Worm (Caenorhabditis elegans) whole organism, L1 larva: ENCODE measurements around the gene F53F1.6.
A peak's percentile ranks its signal among the peaks of the same experiment; 100 is the strongest.

Experiments used
- C04F5.9 ChIP-seq: sonication (generic microtip); optimal IDR thresholded peaks from 2 replicates; lab custom pipeline; 2016; ENCODE audit warnings: missing genetic modification characterization, missing compliant biosample characterization
- C34B4.2 ChIP-seq: sonication (generic microtip); optimal IDR thresholded peaks from 2 replicates; lab custom pipeline; 2017; ENCODE audit warnings: mild to moderate bottlenecking, missing genetic modification characterization, missing compliant biosample characterization
- F16B12.6 ChIP-seq: fragments of 150-350 bp; optimal IDR thresholded peaks from 2 replicates; lab custom pipeline; 2014; ENCODE audit warnings: missing biosample characterization, missing genetic modification characterization
- Y116A8C.19 ChIP-seq: sonication (generic microtip); optimal IDR thresholded peaks from 2 replicates; lab custom pipeline; 2016; ENCODE audit warnings: missing compliant biosample characterization, missing genetic modification characterization, borderline replicate concordance
- aha-1 ChIP-seq: fragments of 150-350 bp; optimal IDR thresholded peaks from 2 replicates; lab custom pipeline; 2014; ENCODE audit warnings: missing biosample characterization, missing genetic modification characterization
- blmp-1 ChIP-seq: fragments of 150-350 bp; optimal IDR thresholded peaks from 2 replicates; lab custom pipeline; 2014; ENCODE audit warnings: missing biosample characterization, missing genetic modification characterization
- ceh-63 ChIP-seq: fragments of 200-800 bp; sonication (Bioruptor generic); optimal IDR thresholded peaks from 2 replicates; lab custom pipeline; 2018; ENCODE audit warnings: mild to moderate bottlenecking, missing genetic modification characterization, missing compliant biosample characterization
- ceh-8 ChIP-seq: fragments of 200-800 bp; sonication (Bioruptor generic); optimal IDR thresholded peaks from 2 replicates; lab custom pipeline; 2018; ENCODE audit warnings: mild to moderate bottlenecking, missing genetic modification characterization, moderate library complexity, missing compliant biosample characterization
- ceh-90 ChIP-seq: sonication (generic microtip); optimal IDR thresholded peaks from 2 replicates; lab custom pipeline; 2016; ENCODE audit warnings: missing genetic modification characterization, missing compliant biosample characterization
- ces-1 ChIP-seq: fragments of 150-350 bp; optimal IDR thresholded peaks from 2 replicates; lab custom pipeline; 2014; ENCODE audit warnings: missing biosample characterization, missing genetic modification reagents, missing genetic modification characterization
- dpl-1 ChIP-seq, 3 experiments: fragments of 150-350 bp in 2 of 3; sonication (generic microtip) in 1 of 3; optimal IDR thresholded peaks; 2 replicates each; lab custom pipeline; 2014 to 2017; ENCODE audit warnings: missing biosample characterization in 3 of 3, missing genetic modification characterization in 3 of 3, missing genetic modification reagents in 3 of 3
- dsc-1 ChIP-seq: sonication (generic microtip); optimal IDR thresholded peaks from 2 replicates; lab custom pipeline; 2016; ENCODE audit warnings: mild to moderate bottlenecking, missing genetic modification characterization, missing compliant biosample characterization
- efl-1 ChIP-seq, 4 experiments: fragments of 150-350 bp; optimal IDR thresholded peaks in 3 of 4; peaks in 1 of 4; 1 replicate in 1 of 4; 2 replicates in 3 of 4; lab custom pipeline; 2014; ENCODE audit warnings: missing biosample characterization in 2 of 4, missing genetic modification characterization in 2 of 4, missing genetic modification reagents in 2 of 4
- efl-3 ChIP-seq: fragments of 200-800 bp; sonication (Bioruptor generic); optimal IDR thresholded peaks from 2 replicates; lab custom pipeline; 2018; ENCODE audit warnings: mild to moderate bottlenecking, missing genetic modification characterization, missing compliant biosample characterization
- elt-3 ChIP-seq, 6 experiments: fragments of 150-350 bp in 1 of 6; sonication (generic microtip); optimal IDR thresholded peaks; 2 replicates each; lab custom pipeline; 2017 to 2018; ENCODE audit warnings: missing biosample characterization in 6 of 6, missing genetic modification characterization in 6 of 6, inconsistent platforms in 1 of 6
- ets-5 ChIP-seq: fragments of 200-800 bp; sonication (Bioruptor generic); IDR thresholded peaks from 2 replicates; pipeline ENCODE4 v1.3.6; 2022; ENCODE audit warnings: missing genetic modification characterization, missing compliant biosample characterization
- fkh-10 ChIP-seq: sonication (generic microtip); optimal IDR thresholded peaks from 2 replicates; lab custom pipeline; 2017; ENCODE audit warnings: missing biosample characterization, missing genetic modification reagents, missing genetic modification characterization
- fos-1 ChIP-seq: fragments of 150-350 bp; optimal IDR thresholded peaks from 2 replicates; lab custom pipeline; 2014; ENCODE audit warnings: missing biosample characterization, missing genetic modification characterization
- grh-1 ChIP-seq: fragments of 200-800 bp; sonication (Bioruptor generic); IDR thresholded peaks from 2 replicates; pipeline ENCODE4 v1.3.6; 2022; ENCODE audit warnings: missing genetic modification reagents, missing genetic modification characterization, missing compliant biosample characterization
- hlh-17 ChIP-seq: fragments of 200-800 bp; sonication (Bioruptor generic); optimal IDR thresholded peaks from 2 replicates; lab custom pipeline; 2018; ENCODE audit warnings: missing genetic modification characterization, mild to moderate bottlenecking, missing compliant biosample characterization, moderate library complexity, borderline replicate concordance
- hlh-4 ChIP-seq: sonication (generic microtip); optimal IDR thresholded peaks from 2 replicates; lab custom pipeline; 2016; ENCODE audit warnings: mild to moderate bottlenecking, missing genetic modification characterization, missing compliant biosample characterization
- hpl-2 ChIP-seq: fragments of 150-350 bp; optimal IDR thresholded peaks from 2 replicates; lab custom pipeline; 2014; ENCODE audit warnings: missing biosample characterization, missing genetic modification reagents, missing genetic modification characterization
- jun-1 ChIP-seq: fragments of 150-350 bp; optimal IDR thresholded peaks from 2 replicates; lab custom pipeline; 2014; ENCODE audit warnings: missing biosample characterization, missing genetic modification reagents, missing genetic modification characterization
- lin-14 ChIP-seq: fragments of 200-800 bp; sonication (Bioruptor generic); optimal IDR thresholded peaks from 2 replicates; lab custom pipeline; 2018; ENCODE audit warnings: mild to moderate bottlenecking, missing genetic modification characterization, moderate library complexity, missing compliant biosample characterization
- lin-15B ChIP-seq: fragments of 150-350 bp; sonication (generic microtip); optimal IDR thresholded peaks from 3 replicates; lab custom pipeline; 2014; ENCODE audit warnings: missing biosample characterization, missing genetic modification characterization
- lin-35 ChIP-seq, 2 experiments: fragments of 150-350 bp; optimal IDR thresholded peaks; 2 replicates each; lab custom pipeline; 2014; ENCODE audit warnings: missing biosample characterization in 2 of 2, missing genetic modification characterization in 2 of 2, missing genetic modification reagents in 2 of 2
- lir-3 ChIP-seq: sonication (generic microtip); optimal IDR thresholded peaks from 2 replicates; lab custom pipeline; 2016; ENCODE audit warnings: mild to moderate bottlenecking, missing genetic modification characterization, moderate library complexity, missing compliant biosample characterization; ENCODE audit not compliant: poor library complexity
- lsy-2 ChIP-seq, 2 experiments: fragments of 150-350 bp; optimal IDR thresholded peaks; 2 replicates each; lab custom pipeline; 2014; ENCODE audit warnings: missing biosample characterization in 2 of 2, missing genetic modification characterization in 2 of 2
- mdl-1 ChIP-seq, 2 experiments: fragments of 150-350 bp; optimal IDR thresholded peaks; 2 replicates each; lab custom pipeline; 2014 to 2017; ENCODE audit warnings: missing biosample characterization in 2 of 2, missing genetic modification characterization in 2 of 2, inconsistent platforms in 1 of 2
- mef-2 ChIP-seq: fragments of 150-350 bp; optimal IDR thresholded peaks from 2 replicates; lab custom pipeline; 2014; ENCODE audit warnings: missing biosample characterization, missing genetic modification characterization
- mep-1 ChIP-seq: fragments of 150-350 bp; optimal IDR thresholded peaks from 2 replicates; lab custom pipeline; 2014; ENCODE audit warnings: missing biosample characterization, missing genetic modification characterization
- nhr-12 ChIP-seq: sonication (generic microtip); optimal IDR thresholded peaks from 2 replicates; lab custom pipeline; 2017; ENCODE audit warnings: missing biosample characterization, missing genetic modification characterization
- nhr-19 ChIP-seq: fragments of 200-800 bp; sonication (Bioruptor generic); conservative IDR thresholded peaks from 2 replicates; pipeline ENCODE4 v1.3.6; 2022; ENCODE audit warnings: missing genetic modification characterization, missing compliant biosample characterization
- nhr-20 ChIP-seq: sonication (generic microtip); optimal IDR thresholded peaks from 2 replicates; lab custom pipeline; 2016; ENCODE audit warnings: mild to moderate bottlenecking, missing genetic modification characterization, missing compliant biosample characterization
- nhr-28 ChIP-seq: fragments of 150-350 bp; optimal IDR thresholded peaks from 2 replicates; lab custom pipeline; 2014; ENCODE audit warnings: missing biosample characterization, missing genetic modification characterization
- nhr-47 ChIP-seq: sonication (generic microtip); optimal IDR thresholded peaks from 2 replicates; lab custom pipeline; 2016; ENCODE audit warnings: mild to moderate bottlenecking, missing genetic modification characterization, moderate library complexity, missing compliant biosample characterization
- nhr-71 ChIP-seq: sonication (generic microtip); optimal IDR thresholded peaks from 2 replicates; lab custom pipeline; 2016; ENCODE audit warnings: mild to moderate bottlenecking, missing genetic modification characterization, moderate library complexity, missing compliant biosample characterization
- nhr-90 ChIP-seq: sonication (generic microtip); optimal IDR thresholded peaks from 2 replicates; lab custom pipeline; 2016; ENCODE audit warnings: mild to moderate bottlenecking, missing genetic modification characterization, missing compliant biosample characterization; ENCODE audit not compliant: poor library complexity
- rnt-1 ChIP-seq: sonication (generic microtip); optimal IDR thresholded peaks from 2 replicates; lab custom pipeline; 2016; ENCODE audit warnings: mild to moderate bottlenecking, missing genetic modification characterization, moderate library complexity, missing compliant biosample characterization
- skn-1 ChIP-seq: fragments of 150-350 bp; optimal IDR thresholded peaks from 2 replicates; lab custom pipeline; 2014; ENCODE audit warnings: missing biosample characterization, missing genetic modification characterization
- snpc-4 ChIP-seq: fragments of 150-350 bp; optimal IDR thresholded peaks from 2 replicates; lab custom pipeline; 2014; ENCODE audit warnings: missing biosample characterization, missing genetic modification characterization
- sptf-1 ChIP-seq: fragments of 150-350 bp; optimal IDR thresholded peaks from 2 replicates; lab custom pipeline; 2014; ENCODE audit warnings: missing biosample characterization, missing genetic modification characterization
- tbx-2 ChIP-seq: sonication (generic microtip); optimal IDR thresholded peaks from 2 replicates; lab custom pipeline; 2016; ENCODE audit warnings: missing genetic modification characterization, missing compliant biosample characterization
- unc-98 ChIP-seq: fragments of 200-800 bp; sonication (Bioruptor generic); IDR thresholded peaks from 2 replicates; pipeline ENCODE4 v1.3.6; 2022; ENCODE audit warnings: missing genetic modification characterization, missing compliant biosample characterization
- vab-15 ChIP-seq: sonication (generic microtip); optimal IDR thresholded peaks from 2 replicates; lab custom pipeline; 2017; ENCODE audit warnings: missing genotype, mild to moderate bottlenecking, missing genetic modification characterization, missing compliant biosample characterization
- zag-1 ChIP-seq: fragments of 150-350 bp; optimal IDR thresholded peaks from 2 replicates; lab custom pipeline; 2014; ENCODE audit warnings: missing biosample characterization, missing genetic modification characterization
- zip-4 ChIP-seq: fragments of 200-800 bp; sonication (Bioruptor generic); optimal IDR thresholded peaks from 2 replicates; lab custom pipeline; 2018; ENCODE audit warnings: mild to moderate bottlenecking, missing genetic modification characterization, moderate library complexity, missing compliant biosample characterization
- ztf-11 ChIP-seq, 2 experiments: sonication (generic microtip); optimal IDR thresholded peaks; 2 replicates each; lab custom pipeline; 2016 to 2017; ENCODE audit warnings: missing genetic modification characterization in 2 of 2, missing biosample characterization in 1 of 2, missing compliant biosample characterization in 1 of 2
- ztf-4 ChIP-seq: fragments of 150-350 bp; optimal IDR thresholded peaks from 2 replicates; lab custom pipeline; 2014; ENCODE audit warnings: missing biosample characterization, missing genetic modification characterization

F53F1.6 gene

ce11 chrV:13390936-13391335 lies 26.5 kb downstream of the F53F1.6 start (continued):
- no peak for TF ChIP-seq Y116A8C.19 (tag; lab: Kevin White, UChicago)
- TF ChIP-seq dpl-1 (GFP tag; optimal IDR thresholded peaks at IDR 0.05; lab: Kevin White, UChicago) = no peak
- TF ChIP-seq ceh-8 (GFP tag; lab: Kevin White, UChicago) = no peak
- TF ChIP-seq nhr-20 (tag; lab: Kevin White, UChicago) = peak; percentile 63
- no peak for TF ChIP-seq nhr-47 (tag; lab: Kevin White, UChicago)
- TF ChIP-seq nhr-28 (tag; lab: Kevin White, UChicago) = no peak
- peak; percentile 10 for TF ChIP-seq nhr-90
- TF ChIP-seq lin-15B (tag; lab: Kevin White, UChicago) = no peak
- TF ChIP-seq nhr-71 (tag; lab: Kevin White, UChicago) = no peak
- TF ChIP-seq lsy-2 (tag; optimal IDR thresholded peaks at IDR 0.05; lab: Kevin White, UChicago) = peak; percentile 0 to 71
- no peak; the same call in 1 of the 2 replicates for TF ChIP-seq grh-1 (GFP tag; lab: Robert Waterston, UW)
- TF ChIP-seq nhr-19 (GFP tag; lab: Robert Waterston, UW) = no peak
- no peak for TF ChIP-seq efl-3
- TF ChIP-seq, all 84 proteins: peak for 8

DNA sequence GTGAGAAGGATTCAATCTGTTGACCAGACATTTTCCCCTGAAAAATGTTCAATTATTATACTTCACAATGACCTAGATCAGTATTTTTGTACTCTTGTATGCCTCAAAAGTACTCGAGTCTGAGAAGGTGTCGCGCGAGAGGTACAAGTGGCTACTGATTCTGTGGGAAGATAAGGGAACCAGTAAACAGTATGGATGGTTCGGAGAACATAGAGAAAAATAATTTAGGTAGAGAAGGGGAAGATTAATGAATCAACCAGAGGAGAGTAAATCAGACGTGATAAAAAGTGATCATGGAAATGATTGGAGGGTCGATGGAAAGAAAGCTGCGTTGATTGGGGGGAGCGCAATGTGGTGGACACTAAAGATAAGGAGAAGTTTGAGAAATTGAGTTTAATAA lies 28.0 kb downstream of the F53F1.6 start:
- no peak for TF ChIP-seq efl-1 (optimal IDR thresholded peaks at IDR 0.05; lab: Kevin White, UChicago)
- no peak for TF ChIP-seq efl-1 (GFP tag; optimal IDR thresholded peaks at IDR 0.05 in 1 of 2; lab: Kevin White, UChicago)
- TF ChIP-seq ceh-63 (GFP tag; lab: Kevin White, UChicago) = no peak
- no peak for TF ChIP-seq aha-1
- no peak for TF ChIP-seq mef-2 (tag; lab: Kevin White, UChicago)
- TF ChIP-seq nhr-28 (tag; lab: Kevin White, UChicago) = no peak
- TF ChIP-seq lir-3 (tag; lab: Kevin White, UChicago) = no peak
- no peak for TF ChIP-seq ets-5
- no peak for TF ChIP-seq tbx-2
- no peak for TF ChIP-seq jun-1 (tag; lab: Kevin White, UChicago)
- no peak for TF ChIP-seq ces-1
- no peak for TF ChIP-seq hlh-4 (tag; lab: Kevin White, UChicago)
- TF ChIP-seq sptf-1 (tag; lab: Kevin White, UChicago) = no peak
- TF ChIP-seq efl-3 = no peak
- TF ChIP-seq ztf-4 (tag; lab: Kevin White, UChicago) = no peak
- no peak for TF ChIP-seq mdl-1 (tag; optimal IDR thresholded peaks at IDR 0.05; lab: Kevin White, UChicago)
- peak in 1 of 2 experiments; percentile 7 for TF ChIP-seq lin-35 (GFP tag; optimal IDR thresholded peaks at IDR 0.05; lab: Kevin White, UChicago)
- TF ChIP-seq elt-3 (tag; optimal IDR thresholded peaks at IDR 0.05; lab: Kevin White, UChicago) = peak in 4 of 6 experiments; percentile 33 to 71 (median 52)
- TF ChIP-seq grh-1 (GFP tag; lab: Robert Waterston, UW) = no peak; the same call in 1 of the 2 replicates
- TF ChIP-seq nhr-71 (tag; lab: Kevin White, UChicago) = peak; percentile 38
- no peak for TF ChIP-seq vab-15 (tag; lab: Kevin White, UChicago)
- TF ChIP-seq unc-98 (GFP tag; lab: Robert Waterston, UW) = no peak
- no peak for TF ChIP-seq dsc-1
- TF ChIP-seq Y116A8C.19 (tag; lab: Kevin White, UChicago) = no peak
- no peak for TF ChIP-seq C04F5.9
- TF ChIP-seq nhr-12 = no peak
- no peak for TF ChIP-seq nhr-90
- no peak for TF ChIP-seq F16B12.6
- TF ChIP-seq hlh-17 (GFP tag; lab: Kevin White, UChicago) = no peak
- TF ChIP-seq lin-14 (GFP tag; lab: Kevin White, UChicago) = peak; percentile 57
- peak; percentile 64 for TF ChIP-seq blmp-1 (tag; lab: Kevin White, UChicago)
- TF ChIP-seq rnt-1 (tag; lab: Kevin White, UChicago) = peak; percentile 14
- TF ChIP-seq lin-15B (tag; lab: Kevin White, UChicago) = no peak
- no peak for TF ChIP-seq zag-1 (tag; lab: Kevin White, UChicago)
- TF ChIP-seq ceh-90 (tag; lab: Kevin White, UChicago) = no peak
- no peak for TF ChIP-seq fkh-10 (GFP tag; lab: Kevin White, UChicago)
- TF ChIP-seq mep-1 = peak; percentile 8
- TF ChIP-seq ztf-11 (tag; optimal IDR thresholded peaks at IDR 0.05; lab: Kevin White, UChicago) = no peak
- no peak for TF ChIP-seq zip-4 (GFP tag; lab: Kevin White, UChicago)
- TF ChIP-seq hpl-2 = no peak
- TF ChIP-seq snpc-4 (tag; lab: Kevin White, UChicago) = no peak
- no peak for TF ChIP-seq C34B4.2 (tag; lab: Kevin White, UChicago)
- no peak for TF ChIP-seq fos-1
- no peak for TF ChIP-seq skn-1 (tag; lab: Kevin White, UChicago)
